Worm (Caenorhabditis elegans): ENCODE data around the gene ssna-1.

ssna-1 gene

ce11 chrIV:379605-380004 is 8.3 kb upstream of the ssna-1 start:
- peak in 1 of 3 experiments; percentile 37 for TF ChIP-seq dpl-1 (GFP tag; optimal IDR thresholded peaks at IDR 0.05)
- no peak for TF ChIP-seq nhr-47 (tag; optimal IDR thresholded peaks at IDR 0.05)
- no peak for TF ChIP-seq pag-3 (tag; optimal IDR thresholded peaks at IDR 0.05; ENCODE audit: borderline replicate concordance, insufficient read depth)
- no peak for TF ChIP-seq sox-4 (tag; optimal IDR thresholded peaks at IDR 0.05)
- no peak for TF ChIP-seq hpl-2 (GFP tag; optimal IDR thresholded peaks at IDR 0.05)
- TF ChIP-seq unc-130 (tag; optimal IDR thresholded peaks at IDR 0.05), result no peak
- TF ChIP-seq efl-1 (optimal IDR thresholded peaks at IDR 0.05), result peak; percentile 12 to 53
- TF ChIP-seq efl-1 (GFP tag; optimal IDR thresholded peaks at IDR 0.05 in 1 of 2), result peak in 1 of 2 experiments; percentile 54
- TF ChIP-seq nhr-77 (tag; optimal IDR thresholded peaks at IDR 0.05), result no peak
- TF ChIP-seq elt-2 (tag; optimal IDR thresholded peaks at IDR 0.05), result no peak
- no peak for TF ChIP-seq nhr-76 (tag; optimal IDR thresholded peaks at IDR 0.05)
- no peak for TF ChIP-seq skn-1 (tag; optimal IDR thresholded peaks at IDR 0.05)

ce11 chrIV:383135-383731 is 4.7 kb upstream of the ssna-1 start, which contains the start of gene spl-1:
TSS of gene spl-1 (minus strand) at chrIV:383185.
- peak in 1 of 2 experiments; percentile 22 for TF ChIP-seq lin-35 (GFP tag; optimal IDR thresholded peaks at IDR 0.05)
- peak; percentile 40 for TF ChIP-seq elt-2 (tag; optimal IDR thresholded peaks at IDR 0.05)
- no peak for TF ChIP-seq ceh-90 (tag; optimal IDR thresholded peaks at IDR 0.05)
- no peak for TF ChIP-seq lir-3 (tag; optimal IDR thresholded peaks at IDR 0.05; ENCODE audit: poor library complexity)

DNA sequence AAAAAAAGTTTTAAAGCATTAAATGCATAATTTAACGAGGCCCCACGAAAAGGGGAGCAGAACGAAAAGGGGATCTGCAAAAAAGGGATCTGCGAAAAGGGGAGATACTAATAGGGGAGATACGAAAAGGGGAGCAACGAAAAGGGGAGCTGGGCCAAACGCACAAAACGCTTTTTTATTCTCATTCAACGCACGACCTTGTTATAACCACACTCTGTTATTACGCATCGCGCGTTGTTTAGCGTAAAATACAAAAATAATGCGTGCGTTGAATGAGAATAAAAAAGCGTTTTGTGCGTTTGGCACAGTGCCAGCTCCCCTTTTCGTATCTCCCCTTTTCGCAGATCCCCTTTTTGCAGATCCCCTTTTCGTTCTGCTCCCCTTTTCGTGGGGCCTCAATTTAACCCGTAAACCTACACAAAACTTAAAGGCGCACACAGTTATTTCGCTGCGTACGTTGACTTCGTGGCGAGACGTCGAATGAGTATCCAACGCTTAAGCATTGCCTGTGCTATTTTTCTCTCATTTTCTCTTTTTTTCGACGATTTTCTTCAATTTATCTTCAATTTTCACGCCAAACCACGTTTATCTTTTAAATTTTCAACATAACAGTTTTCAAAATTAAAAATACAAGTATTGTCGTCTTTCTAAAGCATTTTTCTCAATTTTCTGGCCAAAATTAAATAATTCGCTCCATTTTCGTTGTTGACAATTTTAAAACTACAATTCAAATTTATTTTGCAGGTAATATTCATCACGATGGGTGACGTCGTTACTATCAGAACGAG is 2.5 kb upstream of the ssna-1 start, which contains the start of gene rps-24:
TSS of gene rps-24 (plus strand) at position 738 of the 788 bp plus-strand sequence.
- TF ChIP-seq lsy-2 (tag; optimal IDR thresholded peaks at IDR 0.05) (peak; percentile 93 to 96), ceh-90 (tag; optimal IDR thresholded peaks at IDR 0.05) (peak; percentile 43), unc-98 (GFP tag; IDR thresholded peaks at IDR 0.05) (peak; percentile 96), rnt-1 (tag; optimal IDR thresholded peaks at IDR 0.05) (peak; percentile 97), nhr-90 (tag; optimal IDR thresholded peaks at IDR 0.05; ENCODE audit: poor library complexity) (peak; percentile 96), ceh-8 (GFP tag; optimal IDR thresholded peaks at IDR 0.05) (peak; percentile 90), C04F5.9 (tag; optimal IDR thresholded peaks at IDR 0.05) (peak; percentile 81), fos-1 (tag; optimal IDR thresholded peaks at IDR 0.05) (peak; percentile 80), mep-1 (tag; optimal IDR thresholded peaks at IDR 0.05) (peak; percentile 89), nhr-71 (tag; optimal IDR thresholded peaks at IDR 0.05) (peak; percentile 97), F16B12.6 (tag; optimal IDR thresholded peaks at IDR 0.05) (peak; percentile 63), lin-15B (tag; optimal IDR thresholded peaks at IDR 0.05) (peak; percentile 82), aha-1 (tag; optimal IDR thresholded peaks at IDR 0.05) (peak; percentile 34), dpl-1 (GFP tag; optimal IDR thresholded peaks at IDR 0.05) (peak; percentile 75 to 80 (median 80)), efl-1 (optimal IDR thresholded peaks at IDR 0.05) (peak; percentile 86 to 93), efl-1 (GFP tag; optimal IDR thresholded peaks at IDR 0.05 in 1 of 2) (peak; percentile 74 to 98), isw-1 (GFP tag; IDR thresholded peaks at IDR 0.05) (peak; percentile 99), fkh-10 (GFP tag; optimal IDR thresholded peaks at IDR 0.05) (peak; percentile 78), lin-14 (GFP tag; optimal IDR thresholded peaks at IDR 0.05) (peak; percentile 91), zip-4 (GFP tag; optimal IDR thresholded peaks at IDR 0.05) (peak; percentile 12), ceh-63 (GFP tag; optimal IDR thresholded peaks at IDR 0.05) (peak; percentile 1), nhr-85 (tag) (peak; percentile 95), fkh-4 (tag; optimal IDR thresholded peaks at IDR 0.05; ENCODE audit: borderline replicate concordance) (peak; percentile 76), tbx-2 (tag; optimal IDR thresholded peaks at IDR 0.05) (peak; percentile 94), nhr-77 (tag; optimal IDR thresholded peaks at IDR 0.05) (peak; percentile 87), nhr-19 (GFP tag; conservative IDR thresholded peaks at IDR 0.05) (peak; percentile 96), hlh-4 (tag; optimal IDR thresholded peaks at IDR 0.05) (peak; percentile 61), jun-1 (tag; optimal IDR thresholded peaks at IDR 0.05) (peak; percentile 86), snu-23 (GFP tag; optimal IDR thresholded peaks at IDR 0.05) (peak; percentile 96), ama-1 (optimal IDR thresholded peaks at IDR 0.05) (peak; percentile 41), fkh-8 (tag; optimal IDR thresholded peaks at IDR 0.05) (peak; percentile 97), grh-1 (GFP tag; IDR thresholded peaks at IDR 0.05) (peak; percentile 85), nhr-20 (tag; optimal IDR thresholded peaks at IDR 0.05) (peak; percentile 91), lir-3 (tag; optimal IDR thresholded peaks at IDR 0.05; ENCODE audit: poor library complexity) (peak; percentile 92), xbp-1 (tag; optimal IDR thresholded peaks at IDR 0.05) (peak; percentile 90), unc-130 (tag; optimal IDR thresholded peaks at IDR 0.05) (peak; percentile 85), sox-4 (tag; optimal IDR thresholded peaks at IDR 0.05) (peak; percentile 88), blmp-1 (tag; optimal IDR thresholded peaks at IDR 0.05) (peak; percentile 78)
